Fruit fly (Drosophila melanogaster): ENCODE measurements around the gene CG42502.
A peak's percentile ranks its signal among the peaks of the same experiment; 100 is the strongest.

CG42502 gene

dm6 chr2L:18844917-18845509, 34.0 kb upstream of the CG42502 start, which contains the start of gene CG17321 (continued):
- no peak for TF ChIP-seq kay (GFP tag; optimal IDR thresholded peaks at IDR 0.05)
- TF ChIP-seq pnt (GFP tag; optimal IDR thresholded peaks at IDR 0.05) = no peak
- TF ChIP-seq Dbx (GFP tag; IDR thresholded peaks at IDR 0.05) = 0 out of 3 replicates have a peak, but pooled peaks have one; percentile 25
- TF ChIP-seq CG14441 (GFP tag; IDR thresholded peaks at IDR 0.05) = no peak
- TF ChIP-seq slp2 (GFP tag; optimal IDR thresholded peaks at IDR 0.05) = no peak
- no peak for TF ChIP-seq CG6654 (GFP tag; optimal IDR thresholded peaks at IDR 0.05)
- no peak for TF ChIP-seq Hsf (GFP tag; optimal IDR thresholded peaks at IDR 0.05)
- TF ChIP-seq scrt (GFP tag; optimal IDR thresholded peaks at IDR 0.05) = peak; percentile 36
- peak; percentile 27; the same call in 1 of the 2 replicates for TF ChIP-seq Bgb (GFP tag; IDR thresholded peaks at IDR 0.05; ENCODE audit: partially characterized antibody)
- TF ChIP-seq CG17328 (GFP tag; IDR thresholded peaks at IDR 0.05) = no peak
- TF ChIP-seq CG15269 (tag; optimal IDR thresholded peaks at IDR 0.05) = no peak
- no peak for TF ChIP-seq CG4328 (GFP tag; optimal IDR thresholded peaks at IDR 0.05)
- no peak for TF ChIP-seq org-1 (GFP tag; optimal IDR thresholded peaks at IDR 0.05)
- no peak for TF ChIP-seq Camta (GFP tag; optimal IDR thresholded peaks at IDR 0.05)
- no peak for TF ChIP-seq hb (GFP tag; IDR thresholded peaks at IDR 0.05; ENCODE audit: partially characterized antibody)
- TF ChIP-seq Tbp (GFP tag; optimal IDR thresholded peaks at IDR 0.05) = no peak
- no peak for TF ChIP-seq mirr (GFP tag; optimal IDR thresholded peaks at IDR 0.05)
- no peak for TF ChIP-seq lola (GFP tag; optimal IDR thresholded peaks at IDR 0.05)
- TF ChIP-seq CG33213 (GFP tag; optimal IDR thresholded peaks at IDR 0.05) = no peak
- no peak for TF ChIP-seq vnd (GFP tag; IDR thresholded peaks at IDR 0.05; ENCODE audit: partially characterized antibody)
- no peak for TF ChIP-seq NfI (GFP tag; optimal IDR thresholded peaks at IDR 0.05)
- TF ChIP-seq Med (GFP tag) = peak; percentile 79
- no peak for TF ChIP-seq CG8290 (GFP tag; optimal IDR thresholded peaks at IDR 0.05)
- TF ChIP-seq CG8290 (tag; optimal IDR thresholded peaks at IDR 0.05) = peak in 1 of 2 experiments; percentile 2
- TF ChIP-seq CG4854 (GFP tag; optimal IDR thresholded peaks at IDR 0.05) = no peak
- TF ChIP-seq CG11696 (GFP tag; IDR thresholded peaks at IDR 0.05) = no peak
- no peak for TF ChIP-seq sna (GFP tag; IDR thresholded peaks at IDR 0.05; ENCODE audit: partially characterized antibody)
- no peak for TF ChIP-seq tio (GFP tag; optimal IDR thresholded peaks at IDR 0.05)
- TF ChIP-seq fd96Cb (tag; optimal IDR thresholded peaks at IDR 0.05) = no peak
- no peak for TF ChIP-seq sens (GFP tag)
- TF ChIP-seq Vsx1 (GFP tag; optimal IDR thresholded peaks at IDR 0.05) = no peak
- peak; percentile 60 for TF ChIP-seq Jarid2 (GFP tag; optimal IDR thresholded peaks at IDR 0.05)
- peak; percentile 80 to 94 for TF ChIP-seq Trl (optimal IDR thresholded peaks at IDR 0.05)
- no peak for TF ChIP-seq Trl (GFP tag; optimal IDR thresholded peaks at IDR 0.05)
- no peak for TF ChIP-seq Asciz (GFP tag; optimal IDR thresholded peaks at IDR 0.05)
- peak; percentile 19 for TF ChIP-seq CG17385 (GFP tag; optimal IDR thresholded peaks at IDR 0.05)
- no peak for TF ChIP-seq HLH4C (GFP tag; IDR thresholded peaks at IDR 0.05; ENCODE audit: partially characterized antibody)
- TF ChIP-seq CG6272 (GFP tag; IDR thresholded peaks at IDR 0.05) = no peak
- TF ChIP-seq chinmo (GFP tag; IDR thresholded peaks at IDR 0.05; ENCODE audit: partially characterized antibody) = 0 out of 4 replicates have a peak, but pooled peaks have one; percentile 29
- TF ChIP-seq Nf-YA (GFP tag; IDR thresholded peaks at IDR 0.05) = no peak
- peak; percentile 14 for TF ChIP-seq Hand (GFP tag; optimal IDR thresholded peaks at IDR 0.05)
- no peak for TF ChIP-seq CTCF (GFP tag; optimal IDR thresholded peaks at IDR 0.05)
- peak; percentile 64; the same call in 1 of the 2 replicates for TF ChIP-seq CG16779 (GFP tag; IDR thresholded peaks at IDR 0.05)
- no peak; the same call in 2 of the 3 replicates for TF ChIP-seq ci (GFP tag; IDR thresholded peaks at IDR 0.05)
- TF ChIP-seq unc-4 (GFP tag; IDR thresholded peaks at IDR 0.05; ENCODE audit: partially characterized antibody) = no peak
- no peak for TF ChIP-seq Sry-δ (GFP tag; optimal IDR thresholded peaks at IDR 0.05)
- TF ChIP-seq CG13894 (tag; optimal IDR thresholded peaks at IDR 0.05) = peak; percentile 51
- TF ChIP-seq CG34422 (GFP tag; IDR thresholded peaks at IDR 0.05) = peak; percentile 20; the same call in 1 of the 3 replicates
- no peak for TF ChIP-seq Abd-B (GFP tag; optimal IDR thresholded peaks at IDR 0.05)
- peak; percentile 31 for TF ChIP-seq CG34376 (GFP tag; optimal IDR thresholded peaks at IDR 0.05)
- no peak for TF ChIP-seq Usf (GFP tag; optimal IDR thresholded peaks at IDR 0.05)
